Fruit fly (Drosophila melanogaster): ENCODE measurements around the gene CG12985.

Gene CG12985

dm6 chrX:17860711-17861110, 22.8 kb upstream of the CG12985 start, which contains the start of the genes Arp8 and CG6769:
Gene Arp8, minus strand, starts transcription at chrX:17860800.
Gene CG6769, plus strand, starts transcription at chrX:17861002.
- TF ChIP-seq OdsH (GFP tag; optimal IDR thresholded peaks at IDR 0.05) (peak; percentile 15), sv (GFP tag; optimal IDR thresholded peaks at IDR 0.05) (no peak), rgr (GFP tag; optimal IDR thresholded peaks at IDR 0.05) (peak; percentile 32), Dfd (GFP tag; optimal IDR thresholded peaks at IDR 0.05) (no peak), woc (GFP tag; optimal IDR thresholded peaks at IDR 0.05) (peak; percentile 15), Mio (GFP tag; optimal IDR thresholded peaks at IDR 0.05) (no peak), Myc (optimal IDR thresholded peaks at IDR 0.05) (peak; percentile 0), lola (GFP tag; optimal IDR thresholded peaks at IDR 0.05) (no peak), Hnf4 (GFP tag; optimal IDR thresholded peaks at IDR 0.05) (peak; percentile 28), HLH106 (tag; optimal IDR thresholded peaks at IDR 0.05) (peak; percentile 48), Jra (GFP tag; optimal IDR thresholded peaks at IDR 0.05) (no peak), jim (GFP tag; optimal IDR thresholded peaks at IDR 0.05) (no peak), h (GFP tag; optimal IDR thresholded peaks at IDR 0.05) (peak; percentile 48), Vsx2 (GFP tag; optimal IDR thresholded peaks at IDR 0.05; ENCODE audit: partially characterized antibody) (no peak), dmrt93B (GFP tag; optimal IDR thresholded peaks at IDR 0.05) (no peak), dsf (GFP tag; optimal IDR thresholded peaks at IDR 0.05; ENCODE audit: borderline replicate concordance) (no peak), ey (GFP tag; optimal IDR thresholded peaks at IDR 0.05) (peak; percentile 27), Sp1 (GFP tag; optimal IDR thresholded peaks at IDR 0.05) (peak; percentile 34), br (GFP tag; optimal IDR thresholded peaks at IDR 0.05) (no peak), tai (GFP tag; optimal IDR thresholded peaks at IDR 0.05) (no peak), Rel (GFP tag; optimal IDR thresholded peaks at IDR 0.05) (no peak), Rel (tag; optimal IDR thresholded peaks at IDR 0.05) (peak; percentile 25), psq (GFP tag; optimal IDR thresholded peaks at IDR 0.05) (no peak), dl (GFP tag; optimal IDR thresholded peaks at IDR 0.05; ENCODE audit: insufficient read depth in 1 of 2, partially characterized antibody in 2 of 2) (no peak), foxo (GFP tag; optimal IDR thresholded peaks at IDR 0.05) (peak in 1 of 2 experiments; percentile 39), fru (GFP tag; optimal IDR thresholded peaks at IDR 0.05) (peak; percentile 10), usp (GFP tag; optimal IDR thresholded peaks at IDR 0.05) (no peak)

dm6 chrX:17865103-17865502, 18.4 kb upstream of the CG12985 start:
- TF ChIP-seq br (GFP tag; optimal IDR thresholded peaks at IDR 0.05): no peak
- TF ChIP-seq psq (GFP tag; optimal IDR thresholded peaks at IDR 0.05): no peak
- TF ChIP-seq pan (optimal IDR thresholded peaks at IDR 0.05): no peak
- no peak for TF ChIP-seq sv (GFP tag; optimal IDR thresholded peaks at IDR 0.05)
- no peak for TF ChIP-seq lola (GFP tag; optimal IDR thresholded peaks at IDR 0.05)

- TF ChIP-seq rgr (GFP tag; optimal IDR thresholded peaks at IDR 0.05) (no peak), fru (GFP tag; optimal IDR thresholded peaks at IDR 0.05) (peak; percentile 3), Dif (GFP tag; optimal IDR thresholded peaks at IDR 0.05; ENCODE audit: partially characterized antibody) (peak; percentile 19), dl (GFP tag; optimal IDR thresholded peaks at IDR 0.05; ENCODE audit: insufficient read depth in 1 of 2, partially characterized antibody in 2 of 2) (peak in 1 of 2 experiments; percentile 11)
Observed at dm6 chrX:17870614-17871394, 12.7 kb upstream of the CG12985 start.

dm6 chrX:17872310-17872709, 11.2 kb upstream of the CG12985 start:
- no peak for TF ChIP-seq CG32264 (GFP tag; optimal IDR thresholded peaks at IDR 0.05)

- TF ChIP-seq Sp1 (GFP tag; optimal IDR thresholded peaks at IDR 0.05) (no peak), Vsx2 (GFP tag; optimal IDR thresholded peaks at IDR 0.05; ENCODE audit: partially characterized antibody) (no peak)
Observed at dm6 chrX:17873329-17873728, 10.2 kb upstream of the CG12985 start.

Data from whole organism, wandering third instar larva.